Fruit fly (Drosophila melanogaster) whole organism, embryonic: Measurements from ENCODE around the gene RpL13.
A peak's percentile ranks its signal among the peaks of the same experiment; 100 is the strongest.

Source experiments
- ATbp ChIP-seq: fragments of 200-800 bp; sonication (Bioruptor generic); optimal IDR thresholded peaks from 2 replicates; lab custom pipeline; 2017; ENCODE audit warnings: missing biosample characterization, mild to moderate bottlenecking, missing genetic modification characterization, missing genetic modification reagents
- Awh ChIP-seq: fragments of 200-800 bp; sonication (Bioruptor generic); IDR thresholded peaks from 2 replicates; pipeline ENCODE4, ENCODE4 v1.3.6; 2022; ENCODE audit warnings: missing biosample characterization, missing genetic modification characterization
- Bdp1 ChIP-seq: fragments of 200-800 bp; sonication (Bioruptor generic); optimal IDR thresholded peaks from 3 replicates; lab custom pipeline; 2016; ENCODE audit warnings: missing biosample characterization, missing genetic modification characterization
- Bteb2 ChIP-seq: fragments of 200-800 bp; sonication (Bioruptor generic); optimal IDR thresholded peaks from 2 replicates; lab custom pipeline; 2016; ENCODE audit warnings: missing biosample characterization, missing genetic modification characterization
- CG10462 ChIP-seq: fragments of 200-800 bp; sonication (Bioruptor generic); optimal IDR thresholded peaks from 2 replicates; lab custom pipeline; 2016; ENCODE audit warnings: missing biosample characterization, missing genetic modification characterization
- CG10543 ChIP-seq: fragments of 200-800 bp; sonication (Bioruptor generic); optimal IDR thresholded peaks from 3 replicates; lab custom pipeline; 2017; ENCODE audit warnings: missing biosample characterization, mild to moderate bottlenecking, missing genetic modification characterization, moderate library complexity
- CG11696 ChIP-seq: fragments of 200-800 bp; sonication (Bioruptor generic); IDR thresholded peaks from 2 replicates; pipeline ENCODE4 v1.3.6; 2022; ENCODE audit warnings: missing biosample characterization, missing genetic modification characterization
- CG12219 ChIP-seq: fragments of 200-800 bp; sonication (Bioruptor generic); optimal IDR thresholded peaks from 3 replicates; lab custom pipeline; 2018; ENCODE audit warnings: missing biosample characterization, mild to moderate bottlenecking, missing genetic modification characterization
- CG15269 ChIP-seq: fragments of 200-800 bp; sonication (Bioruptor generic); optimal IDR thresholded peaks from 2 replicates; lab custom pipeline; 2018; ENCODE audit warnings: missing biosample characterization, mild to moderate bottlenecking, missing genetic modification characterization, moderate library complexity
- CG1602 ChIP-seq: fragments of 200-800 bp; sonication (Bioruptor generic); optimal IDR thresholded peaks from 3 replicates; lab custom pipeline; 2016; ENCODE audit warnings: missing biosample characterization, missing genetic modification characterization
- CG16813 ChIP-seq: fragments of 200-800 bp; sonication (Bioruptor generic); IDR thresholded peaks from 3 replicates; pipeline ENCODE4 v1.3.6; 2022; ENCODE audit warnings: missing biosample characterization, missing genetic modification characterization; ENCODE audit not compliant: partially characterized antibody
- CG17385 ChIP-seq: fragments of 200-800 bp; sonication (Bioruptor generic); optimal IDR thresholded peaks from 3 replicates; lab custom pipeline; 2018; ENCODE audit warnings: missing biosample characterization, mild to moderate bottlenecking, missing genetic modification characterization
- CG18619 ChIP-seq: fragments of 200-800 bp; sonication (Bioruptor generic); optimal IDR thresholded peaks from 3 replicates; lab custom pipeline; 2017; ENCODE audit warnings: missing biosample characterization, mild to moderate bottlenecking, missing genetic modification characterization
- CG2889 ChIP-seq: fragments of 200-800 bp; sonication (Bioruptor generic); IDR thresholded peaks from 3 replicates; pipeline ENCODE4 v1.3.6; 2022; ENCODE audit warnings: missing biosample characterization, missing genetic modification characterization
- CG32772 ChIP-seq: fragments of 200-800 bp; sonication (Bioruptor generic); IDR thresholded peaks from 2 replicates; pipeline ENCODE4 v1.3.6; 2022; ENCODE audit warnings: missing biosample characterization, missing genetic modification characterization
- CG4730 ChIP-seq: fragments of 200-800 bp; sonication (Bioruptor generic); IDR thresholded peaks from 2 replicates; pipeline ENCODE4 v1.3.6; 2022; ENCODE audit warnings: missing biosample characterization, missing genetic modification characterization
- CG4820 ChIP-seq: fragments of 200-800 bp; sonication (Bioruptor generic); optimal IDR thresholded peaks from 3 replicates; lab custom pipeline; 2016; ENCODE audit warnings: missing biosample characterization, missing genetic modification characterization
- CG7963 ChIP-seq: fragments of 200-800 bp; sonication (Bioruptor generic); IDR thresholded peaks from 3 replicates; pipeline ENCODE4 v1.3.6; 2022; ENCODE audit warnings: missing biosample characterization, missing genetic modification characterization; ENCODE audit not compliant: partially characterized antibody
- CG7987 ChIP-seq: fragments of 200-800 bp; sonication (Bioruptor generic); optimal IDR thresholded peaks from 2 replicates; lab custom pipeline; 2018; ENCODE audit warnings: missing biosample characterization, mild to moderate bottlenecking, missing genetic modification characterization, moderate library complexity
- CG8089 ChIP-seq: fragments of 200-800 bp; sonication (Bioruptor generic); optimal IDR thresholded peaks from 3 replicates; lab custom pipeline; 2016; ENCODE audit warnings: missing biosample characterization, missing genetic modification characterization
- CG8359 ChIP-seq: fragments of 200-800 bp; sonication (Bioruptor generic); optimal IDR thresholded peaks from 2 replicates; lab custom pipeline; 2017; ENCODE audit warnings: missing biosample characterization, mild to moderate bottlenecking, missing genetic modification characterization, borderline replicate concordance
- CG8924 ChIP-seq: fragments of 200-800 bp; optimal IDR thresholded peaks from 3 replicates; lab custom pipeline; 2019; ENCODE audit warnings: missing biosample characterization, mild to moderate bottlenecking, missing genetic modification characterization, moderate library complexity
- CG9437 ChIP-seq: fragments of 200-800 bp; sonication (Bioruptor generic); optimal IDR thresholded peaks from 2 replicates; lab custom pipeline; 2018; ENCODE audit warnings: missing biosample characterization, mild to moderate bottlenecking, missing genetic modification characterization
- CG9797 ChIP-seq: fragments of 200-800 bp; sonication (Bioruptor generic); optimal IDR thresholded peaks from 3 replicates; lab custom pipeline; 2018; ENCODE audit warnings: missing biosample characterization, mild to moderate bottlenecking, missing genetic modification characterization
- CG9932 ChIP-seq: fragments of 200-800 bp; sonication (Bioruptor generic); IDR thresholded peaks from 2 replicates; pipeline ENCODE4 v1.3.6; 2022; ENCODE audit warnings: missing biosample characterization, missing genetic modification characterization
- Dek ChIP-seq: fragments of 200-800 bp; sonication (Bioruptor generic); optimal IDR thresholded peaks from 3 replicates; lab custom pipeline; 2019; ENCODE audit warnings: missing biosample characterization, mild to moderate bottlenecking, missing genetic modification characterization, moderate library complexity
- Dref ChIP-seq: fragments of 200-800 bp; sonication (Bioruptor generic); IDR thresholded peaks from 2 replicates; pipeline ENCODE4 v1.3.6; 2022; ENCODE audit warnings: missing biosample characterization, missing genetic modification characterization
- ERR ChIP-seq: fragments of 200-800 bp; sonication (Bioruptor generic); optimal IDR thresholded peaks from 2 replicates; lab custom pipeline; 2016; ENCODE audit warnings: missing biosample characterization, missing genetic modification characterization
- Eip74EF ChIP-seq, 2 experiments: fragments of 200-800 bp in 1 of 2; fragments of >200 bp in 1 of 2; sonication (Bioruptor generic) in 1 of 2; optimal IDR thresholded peaks; 2 replicates each; lab custom pipeline; 2017 to 2019; ENCODE audit warnings: missing biosample characterization in 2 of 2, missing genetic modification characterization in 2 of 2, mild to moderate bottlenecking in 1 of 2, moderate library complexity in 1 of 2
- NC2β ChIP-seq: fragments of 200-800 bp; sonication (Bioruptor generic); optimal IDR thresholded peaks from 2 replicates; lab custom pipeline; 2016; ENCODE audit warnings: missing biosample characterization, missing genetic modification characterization
- NK7.1 ChIP-seq: fragments of 200-800 bp; sonication (Bioruptor generic); optimal IDR thresholded peaks from 3 replicates; lab custom pipeline; 2016; ENCODE audit warnings: missing biosample characterization, missing genetic modification characterization
- Oaz ChIP-seq: fragments of 200-800 bp; sonication (Bioruptor generic); IDR thresholded peaks from 2 replicates; pipeline ENCODE4 v1.3.6; 2022; ENCODE audit warnings: missing biosample characterization, missing genetic modification characterization
- Sox100B ChIP-seq: fragments of 200-800 bp; sonication (Bioruptor generic); optimal IDR thresholded peaks from 3 replicates; lab custom pipeline; 2018; ENCODE audit warnings: missing biosample characterization, mild to moderate bottlenecking, missing genetic modification characterization
- Taf1 ChIP-seq: fragments of 200-800 bp; sonication (Bioruptor generic); IDR thresholded peaks from 2 replicates; pipeline ENCODE4 v1.3.6; 2022; ENCODE audit warnings: missing biosample characterization, missing genetic modification characterization
- ac ChIP-seq: fragments of 200-800 bp; sonication (Bioruptor generic); optimal IDR thresholded peaks from 3 replicates; lab custom pipeline; 2017; ENCODE audit warnings: missing biosample characterization, mild to moderate bottlenecking, missing genetic modification characterization
- cato ChIP-seq: fragments of 200-800 bp; sonication (Bioruptor generic); optimal IDR thresholded peaks from 2 replicates; lab custom pipeline; 2016; ENCODE audit warnings: missing biosample characterization, missing genetic modification characterization, borderline replicate concordance
- cg ChIP-seq: fragments of 200-800 bp; sonication (Bioruptor generic); optimal IDR thresholded peaks from 3 replicates; lab custom pipeline; 2019; ENCODE audit warnings: missing biosample characterization, mild to moderate bottlenecking, missing genetic modification characterization, moderate library complexity
- esg ChIP-seq: fragments of 200-800 bp; sonication (Bioruptor generic); conservative IDR thresholded peaks from 2 replicates; pipeline ENCODE4 v1.3.6; 2022; ENCODE audit warnings: missing biosample characterization, missing genetic modification characterization
- gcm ChIP-seq: fragments of 200-800 bp; sonication (Bioruptor generic); optimal IDR thresholded peaks from 2 replicates; lab custom pipeline; 2019; ENCODE audit warnings: missing biosample characterization, mild to moderate bottlenecking, missing genetic modification characterization, moderate library complexity
- ham ChIP-seq: fragments of 200-800 bp; sonication (Bioruptor generic); IDR thresholded peaks from 2 replicates; pipeline ENCODE4 v1.3.6; 2022; ENCODE audit warnings: missing biosample characterization, missing genetic modification characterization
- kay ChIP-seq: fragments of 200-800 bp; sonication (Bioruptor generic); optimal IDR thresholded peaks from 2 replicates; lab custom pipeline; 2016; ENCODE audit warnings: missing biosample characterization, missing genetic modification characterization
- mam ChIP-seq: fragments of 200-800 bp; sonication (Bioruptor generic); optimal IDR thresholded peaks from 3 replicates; lab custom pipeline; 2016; ENCODE audit warnings: missing biosample characterization, missing genetic modification characterization
- nau ChIP-seq: fragments of 200-800 bp; sonication (Bioruptor generic); optimal IDR thresholded peaks from 3 replicates; lab custom pipeline; 2017; ENCODE audit warnings: missing biosample characterization, mild to moderate bottlenecking, missing genetic modification characterization, missing genetic modification reagents
- oc ChIP-seq: fragments of 200-800 bp; sonication (Bioruptor generic); optimal IDR thresholded peaks from 2 replicates; lab custom pipeline; 2018; ENCODE audit warnings: missing biosample characterization, mild to moderate bottlenecking, missing genetic modification characterization, moderate library complexity
- peb ChIP-seq: fragments of 200-800 bp; sonication (Bioruptor generic); IDR thresholded peaks from 2 replicates; pipeline ENCODE4 v1.3.6; 2022; ENCODE audit warnings: missing biosample characterization, missing genetic modification characterization
- sens-2 ChIP-seq: fragments of 200-800 bp; sonication (Bioruptor generic); IDR thresholded peaks from 2 replicates; pipeline ENCODE4 v1.3.6; 2022; ENCODE audit warnings: missing biosample characterization, missing genetic modification characterization
- sob ChIP-seq: fragments of 200-800 bp; sonication (Bioruptor generic); IDR thresholded peaks from 2 replicates; pipeline ENCODE4 v1.3.6; 2022; ENCODE audit warnings: missing biosample characterization, missing genetic modification characterization
- tx ChIP-seq: fragments of 200-800 bp; sonication (Bioruptor generic); optimal IDR thresholded peaks from 2 replicates; lab custom pipeline; 2016; ENCODE audit warnings: missing biosample characterization, missing genetic modification characterization
- zf30C ChIP-seq: fragments of 200-800 bp; sonication (Bioruptor generic); optimal IDR thresholded peaks from 3 replicates; lab custom pipeline; 2018; ENCODE audit warnings: missing biosample characterization, mild to moderate bottlenecking, missing genetic modification characterization

RpL13 gene

dm6 chr2L:10009800-10010658, 42.9 kb downstream of the RpL13 start (continued):
- TF ChIP-seq CG11696 (GFP tag; lab: Robert Waterston, UW) (peak; percentile 90), Sox100B (GFP tag; lab: Kevin White, UChicago) (peak; percentile 89), CG17385 (GFP tag; lab: Kevin White, UChicago) (peak; percentile 93), Taf1 (peak; percentile 97), sens-2 (GFP tag; lab: Robert Waterston, UW) (peak; percentile 96), oc (tag; lab: Kevin White, UChicago) (peak; percentile 97), ac (GFP tag; lab: Kevin White, UChicago) (peak; percentile 79), Bdp1 (peak; percentile 91), cato (GFP tag; lab: Kevin White, UChicago) (peak; percentile 88), zf30C (GFP tag; lab: Kevin White, UChicago) (no peak), CG10543 (GFP tag; lab: Kevin White, UChicago) (peak; percentile 92), CG9797 (peak; percentile 27), Bteb2 (GFP tag; lab: Kevin White, UChicago) (peak; percentile 95), Oaz (peak; percentile 95), ATbp (GFP tag; lab: Kevin White, UChicago) (peak; percentile 94), CG18619 (GFP tag; lab: Kevin White, UChicago) (peak; percentile 96), CG8359 (GFP tag; lab: Kevin White, UChicago) (peak; percentile 78), CG4820 (GFP tag; lab: Kevin White, UChicago) (peak; percentile 94), nau (peak; percentile 92), gcm (GFP tag; lab: Kevin White, UChicago) (peak; percentile 94), mam (GFP tag; lab: Kevin White, UChicago) (peak; percentile 99), CG9437 (GFP tag; lab: Kevin White, UChicago) (peak; percentile 75), CG15269 (tag; lab: Kevin White, UChicago) (peak; percentile 97), Eip74EF (GFP tag; optimal IDR thresholded peaks at IDR 0.05; lab: Kevin White, UChicago) (no peak), CG10462 (GFP tag; lab: Kevin White, UChicago) (peak; percentile 95), CG7987 (GFP tag; lab: Kevin White, UChicago) (peak; percentile 95), CG1602 (GFP tag; lab: Kevin White, UChicago) (peak; percentile 96), tx (GFP tag; lab: Kevin White, UChicago) (peak; percentile 97), CG8924 (tag; lab: Kevin White, UChicago) (peak; percentile 96), cg (GFP tag; lab: Kevin White, UChicago) (peak; percentile 86), CG8089 (GFP tag; lab: Kevin White, UChicago) (peak; percentile 96), CG12219 (peak; percentile 97), CG32772 (GFP tag; lab: Robert Waterston, UW) (peak; percentile 97), CG9932 (GFP tag; lab: Robert Waterston, UW) (peak; percentile 99), Awh (GFP tag; lab: Robert Waterston, UW) (peak; percentile 95), ERR (GFP tag; lab: Kevin White, UChicago) (peak; percentile 97), CG2889 (GFP tag; lab: Robert Waterston, UW) (peak; percentile 97), peb (peak; percentile 93), CG7963 (no peak), ham (GFP tag; lab: Robert Waterston, UW) (peak; percentile 90), esg (GFP tag; lab: Robert Waterston, UW) (peak; percentile 92), CG4730 (GFP tag; lab: Robert Waterston, UW) (peak; percentile 96), NK7.1 (GFP tag; lab: Kevin White, UChicago) (peak; percentile 95), Dek (tag; lab: Kevin White, UChicago) (peak; percentile 96), NC2β (GFP tag; lab: Kevin White, UChicago) (peak; percentile 97), CG16813 (GFP tag; lab: Robert Waterston, UW) (no peak), sob (GFP tag; lab: Robert Waterston, UW) (peak; percentile 98), Dref (GFP tag; lab: Robert Waterston, UW) (peak; percentile 48), kay (GFP tag; lab: Kevin White, UChicago) (peak; percentile 97)
